Fruit fly (Drosophila melanogaster): ENCODE measurements around the gene Sr-CIV.

The Sr-CIV gene

DNA sequence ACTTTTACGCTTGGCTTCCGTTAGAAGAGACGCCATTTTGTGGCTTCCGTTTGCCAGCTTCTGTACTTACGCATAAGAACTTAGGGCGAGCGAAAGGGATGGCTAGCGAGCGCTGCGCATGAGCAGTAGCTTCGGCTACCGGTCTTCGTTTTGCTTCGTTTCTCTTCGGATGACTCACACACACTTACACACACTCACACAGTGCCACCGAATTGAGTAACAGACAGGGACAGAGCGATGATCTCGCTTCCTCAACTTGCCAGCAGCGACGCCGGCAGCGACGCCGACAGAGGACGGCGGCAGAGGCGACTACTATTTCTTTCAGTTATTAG, 15.5 kb upstream of the Sr-CIV start (continued):
- TF ChIP-seq exex (tag; optimal IDR thresholded peaks at IDR 0.05) (no peak), toy (GFP tag; IDR thresholded peaks at IDR 0.05) (no peak), Ssrp (tag; optimal IDR thresholded peaks at IDR 0.05) (no peak), dpn (GFP tag; optimal IDR thresholded peaks at IDR 0.05) (no peak), Sry-β (GFP tag; optimal IDR thresholded peaks at IDR 0.05) (no peak), CG11560 (tag; IDR thresholded peaks at IDR 0.05) (no peak), CG31365 (tag; optimal IDR thresholded peaks at IDR 0.05) (no peak), CG5245 (GFP tag; optimal IDR thresholded peaks at IDR 0.05) (no peak), Usf (GFP tag; optimal IDR thresholded peaks at IDR 0.05) (no peak), ERR (GFP tag; optimal IDR thresholded peaks at IDR 0.05) (no peak), trem (tag; optimal IDR thresholded peaks at IDR 0.05) (no peak)

DNA sequence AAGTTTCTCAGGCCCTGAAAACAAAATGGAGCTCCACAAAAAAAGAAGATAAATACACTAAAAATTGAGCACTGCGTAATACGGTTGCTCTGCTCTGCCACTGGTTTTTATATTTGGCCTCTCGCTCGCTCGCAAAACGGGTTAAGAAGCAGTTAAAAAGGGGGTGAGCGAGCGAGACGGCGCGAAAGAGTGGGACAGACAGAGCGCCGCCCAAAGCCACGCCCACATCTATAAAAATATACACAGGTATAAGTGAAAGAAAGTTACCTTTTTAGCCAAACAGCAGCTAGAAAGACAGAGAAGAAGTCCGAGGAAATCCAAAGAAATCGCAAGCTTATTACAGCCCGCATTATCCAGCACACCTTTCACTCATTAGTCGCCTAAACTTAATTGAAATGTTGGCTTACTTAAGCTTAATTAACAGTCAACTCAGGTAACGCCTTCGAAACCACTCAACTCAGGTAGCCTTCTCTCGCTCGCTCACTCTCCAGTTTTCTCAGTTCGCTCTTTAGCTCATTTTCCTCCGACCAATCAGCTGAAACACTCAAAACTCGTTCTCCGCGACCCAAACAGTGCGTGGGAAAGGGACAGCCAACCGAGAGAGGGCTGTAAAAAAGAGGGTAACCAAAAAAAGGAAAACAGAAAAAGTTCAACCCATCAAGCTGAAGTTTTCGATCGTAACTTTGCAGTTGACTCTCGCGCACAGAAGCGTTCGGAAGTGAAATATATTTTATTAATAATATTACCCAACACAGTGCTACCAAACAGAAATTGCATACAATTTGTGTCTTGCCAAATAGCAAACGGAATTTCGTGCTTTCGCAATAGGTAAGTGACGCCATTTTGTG, 14.9 kb upstream of the Sr-CIV start, which contains the start of gene drm:
TSS of gene drm (plus strand) at position 684 of the 848 bp plus-strand sequence.
- TF ChIP-seq HLH4C (GFP tag; IDR thresholded peaks at IDR 0.05; ENCODE audit: partially characterized antibody) (0 out of 3 replicates have a peak, but pooled peaks have one; percentile 32), ranshi (GFP tag; IDR thresholded peaks at IDR 0.05) (no peak), tgo (GFP tag; IDR thresholded peaks at IDR 0.05) (no peak), Med (GFP tag) (no peak), CG8281 (tag; optimal IDR thresholded peaks at IDR 0.05) (no peak), dimm (GFP tag; IDR thresholded peaks at IDR 0.05) (no peak), CG2129 (GFP tag; IDR thresholded peaks at IDR 0.05; ENCODE audit: partially characterized antibody) (no peak), pnt (GFP tag; optimal IDR thresholded peaks at IDR 0.05) (no peak), CG9215 (GFP tag; IDR thresholded peaks at IDR 0.05) (no peak), Side (GFP tag; optimal IDR thresholded peaks at IDR 0.05) (no peak), gce (GFP tag; IDR thresholded peaks at IDR 0.05) (no peak), Adf1 (GFP tag; IDR thresholded peaks at IDR 0.05) (peak; percentile 65), Spps (tag; optimal IDR thresholded peaks at IDR 0.05) (no peak), Six4 (GFP tag; optimal IDR thresholded peaks at IDR 0.05) (no peak), Dbx (GFP tag; IDR thresholded peaks at IDR 0.05) (no peak), Opbp (GFP tag; IDR thresholded peaks at IDR 0.05; ENCODE audit: partially characterized antibody) (no peak), CG13624 (GFP tag; optimal IDR thresholded peaks at IDR 0.05) (peak; percentile 25), H15 (GFP tag; IDR thresholded peaks at IDR 0.05) (no peak), CG34224 (GFP tag; IDR thresholded peaks at IDR 0.05; ENCODE audit: partially characterized antibody) (0 out of 3 replicates have a peak, but pooled peaks have one; percentile 19), Trl (optimal IDR thresholded peaks at IDR 0.05) (peak; percentile 89 to 92), Trl (GFP tag; optimal IDR thresholded peaks at IDR 0.05) (no peak), NC2α (GFP tag; optimal IDR thresholded peaks at IDR 0.05) (no peak), Sry-δ (GFP tag; optimal IDR thresholded peaks at IDR 0.05) (no peak), CG34422 (GFP tag; IDR thresholded peaks at IDR 0.05) (no peak), Nf-YA (GFP tag; IDR thresholded peaks at IDR 0.05) (peak; percentile 65), sd (tag; optimal IDR thresholded peaks at IDR 0.05) (no peak), zen2 (GFP tag; IDR thresholded peaks at IDR 0.05; ENCODE audit: partially characterized antibody) (no peak), tin (GFP tag; optimal IDR thresholded peaks at IDR 0.05) (no peak), corto (GFP tag; optimal IDR thresholded peaks at IDR 0.05) (no peak), oc (tag; optimal IDR thresholded peaks at IDR 0.05) (peak; percentile 67), fru (optimal IDR thresholded peaks at IDR 0.05) (no peak), CG11560 (tag; IDR thresholded peaks at IDR 0.05) (no peak), amos (GFP tag; IDR thresholded peaks at IDR 0.05; ENCODE audit: partially characterized antibody) (no peak), pfk (GFP tag; optimal IDR thresholded peaks at IDR 0.05) (no peak), CG6272 (GFP tag; IDR thresholded peaks at IDR 0.05) (no peak), sqz (GFP tag; optimal IDR thresholded peaks at IDR 0.05) (peak; percentile 14), CG6175 (GFP tag; IDR thresholded peaks at IDR 0.05) (no peak), MBD-R2 (GFP tag; IDR thresholded peaks at IDR 0.05) (no peak), CG12659 (GFP tag; optimal IDR thresholded peaks at IDR 0.05) (no peak), CG32532 (GFP tag; IDR thresholded peaks at IDR 0.05) (no peak)

Measured in whole organism, embryonic.